Fruit fly (Drosophila melanogaster) whole organism, larva: ENCODE results near the gene CG31827.
"Not testable (repeated sequence)": the region's sequence is repeated elsewhere in the genome, so short reads cannot be mapped to it uniquely, and the experiment has no call there.

Experiments used
- noc ChIP-seq: fragments of 200-800 bp; sonication (Bioruptor generic); optimal IDR thresholded peaks from 3 replicates; lab custom pipeline; 2019; ENCODE audit warnings: missing biosample characterization, mild to moderate bottlenecking, missing genetic modification characterization, moderate library complexity

CG31827 gene

DNA sequence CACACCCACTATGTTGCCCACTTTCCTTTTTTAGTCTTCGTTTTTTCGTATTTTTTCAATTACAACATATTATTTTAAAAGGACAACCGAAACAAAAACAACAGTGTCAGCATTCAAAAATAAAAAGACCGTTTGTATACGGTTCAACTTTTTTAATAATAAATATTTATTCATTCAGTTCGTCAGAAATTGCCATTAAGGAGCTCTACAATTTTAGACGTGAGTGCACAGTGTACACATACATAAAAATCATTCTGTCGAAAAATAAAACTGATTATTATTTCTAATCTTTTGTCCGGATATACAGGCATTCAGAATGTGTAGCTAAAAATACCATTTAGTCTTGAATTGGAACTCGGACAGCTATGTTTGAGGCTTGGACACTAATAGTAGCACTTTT lies at the start of gene CG31827:
Gene CG31827 (plus strand): TSS at position 301 of the 400 bp plus-strand sequence.
- TF ChIP-seq noc (tag; lab: Kevin White, UChicago), result not testable (repeated sequence)

- TF ChIP-seq noc (tag; lab: Kevin White, UChicago), result not testable (repeated sequence)
These were observed 45.6 kb upstream of the CG31827 start, which contains the start of gene CG44141 for dm6 chr2L:15659374-15659773. Gene CG44141 (minus strand): TSS chr2L:15659474.

dm6 chr2L:15660741-15661140 lies 44.2 kb upstream of the CG31827 start, which contains the start of gene CG18477:
Gene CG18477 (plus strand): TSS chr2L:15661041.
- TF ChIP-seq noc (tag; lab: Kevin White, UChicago), result not testable (repeated sequence)

DNA sequence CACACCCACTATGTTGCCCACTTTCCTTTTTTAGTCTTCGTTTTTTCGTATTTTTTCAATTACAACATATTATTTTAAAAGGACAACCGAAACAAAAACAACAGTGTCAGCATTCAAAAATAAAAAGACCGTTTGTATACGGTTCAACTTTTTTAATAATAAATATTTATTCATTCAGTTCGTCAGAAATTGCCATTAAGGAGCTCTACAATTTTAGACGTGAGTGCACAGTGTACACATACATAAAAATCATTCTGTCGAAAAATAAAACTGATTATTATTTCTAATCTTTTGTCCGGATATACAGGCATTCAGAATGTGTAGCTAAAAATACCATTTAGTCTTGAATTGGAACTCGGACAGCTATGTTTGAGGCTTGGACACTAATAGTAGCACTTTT lies 35.1 kb upstream of the CG31827 start, which contains the start of gene CG18478:
Gene CG18478 (plus strand): TSS at position 301 of the 400 bp plus-strand sequence.
- not testable (repeated sequence) for TF ChIP-seq noc (tag; lab: Kevin White, UChicago)

DNA sequence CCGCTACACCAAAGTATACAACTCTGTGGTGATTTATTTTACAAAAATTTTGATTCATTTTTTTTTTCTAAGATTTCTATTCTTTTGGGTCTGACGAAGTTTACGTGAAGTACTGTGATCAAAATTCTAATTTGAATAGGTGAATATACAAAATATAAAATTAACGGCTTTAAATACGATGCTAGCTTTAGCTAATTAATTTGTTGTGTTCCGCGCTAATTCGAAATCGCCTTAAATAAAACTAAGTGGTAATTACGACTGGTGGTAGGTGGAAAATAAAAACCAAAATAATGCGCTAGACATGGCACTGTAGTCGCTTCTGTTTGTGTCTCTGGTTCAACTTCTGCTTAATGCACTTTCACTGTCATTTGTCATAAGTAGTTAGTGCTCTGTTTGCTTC lies 29.0 kb upstream of the CG31827 start, which contains the start of gene CG43923:
Gene CG43923 (minus strand): TSS at position 101 of the 400 bp plus-strand sequence.
- not testable (repeated sequence) for TF ChIP-seq noc (tag; lab: Kevin White, UChicago)

DNA sequence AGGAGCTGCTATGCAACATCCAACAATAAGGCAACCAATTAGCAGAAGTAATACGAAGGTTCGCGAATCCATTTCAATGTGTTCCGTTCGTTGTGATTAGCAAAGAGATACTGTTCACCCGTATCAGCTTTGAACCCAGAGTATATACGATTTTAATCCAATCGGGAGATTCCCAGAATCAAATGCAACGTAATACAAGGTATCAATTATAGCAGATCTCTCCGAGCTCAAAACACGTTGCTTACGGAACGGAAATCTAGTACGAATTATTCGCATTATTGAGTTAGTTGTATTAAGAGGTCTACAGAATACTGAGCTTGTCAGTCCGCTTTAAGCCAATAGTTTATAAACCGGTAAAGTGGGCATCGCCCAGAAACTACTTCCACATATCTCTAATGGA lies 10.6 kb upstream of the CG31827 start, which contains the start of gene CG44140:
Gene CG44140 (minus strand): TSS at position 101 of the 400 bp plus-strand sequence.
- not testable (repeated sequence) for TF ChIP-seq noc (tag; lab: Kevin White, UChicago)

- not testable (repeated sequence) for TF ChIP-seq noc (tag; lab: Kevin White, UChicago)
These were observed 9.2 kb upstream of the CG31827 start, which contains the start of gene CG31780 for dm6 chr2L:15695738-15696137. Gene CG31780 (plus strand): TSS chr2L:15696038.

DNA sequence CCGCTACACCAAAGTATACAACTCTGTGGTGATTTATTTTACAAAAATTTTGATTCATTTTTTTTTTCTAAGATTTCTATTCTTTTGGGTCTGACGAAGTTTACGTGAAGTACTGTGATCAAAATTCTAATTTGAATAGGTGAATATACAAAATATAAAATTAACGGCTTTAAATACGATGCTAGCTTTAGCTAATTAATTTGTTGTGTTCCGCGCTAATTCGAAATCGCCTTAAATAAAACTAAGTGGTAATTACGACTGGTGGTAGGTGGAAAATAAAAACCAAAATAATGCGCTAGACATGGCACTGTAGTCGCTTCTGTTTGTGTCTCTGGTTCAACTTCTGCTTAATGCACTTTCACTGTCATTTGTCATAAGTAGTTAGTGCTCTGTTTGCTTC lies 6.0 kb downstream of the CG31827 start, which contains the start of gene CG43924:
Gene CG43924 (minus strand): TSS at position 101 of the 400 bp plus-strand sequence.
- TF ChIP-seq noc (tag; lab: Kevin White, UChicago), result not testable (repeated sequence)

DNA sequence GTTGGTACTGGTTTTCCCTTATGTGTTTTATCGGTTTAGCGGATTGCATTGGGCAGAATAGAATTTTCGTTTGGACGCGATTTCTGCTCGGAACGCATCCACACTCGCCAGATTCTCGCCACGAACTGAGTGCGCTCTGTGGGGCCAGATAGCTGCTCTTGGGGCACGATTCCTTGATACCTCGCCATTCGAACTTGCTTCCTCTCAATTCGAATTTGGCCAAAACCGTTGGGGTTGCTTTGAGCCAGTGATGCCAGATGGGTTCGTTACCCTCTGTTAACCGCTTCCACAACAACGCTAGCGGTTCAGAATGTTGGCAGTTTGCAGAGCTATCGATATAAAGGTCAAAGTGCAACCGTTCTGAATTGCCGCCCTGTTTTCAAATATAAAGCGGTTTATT lies 13.2 kb downstream of the CG31827 start, which contains the start of gene stol:
Gene stol (minus strand): TSS at position 101 of the 400 bp plus-strand sequence.
- not testable (repeated sequence) for TF ChIP-seq noc (tag; lab: Kevin White, UChicago)

DNA sequence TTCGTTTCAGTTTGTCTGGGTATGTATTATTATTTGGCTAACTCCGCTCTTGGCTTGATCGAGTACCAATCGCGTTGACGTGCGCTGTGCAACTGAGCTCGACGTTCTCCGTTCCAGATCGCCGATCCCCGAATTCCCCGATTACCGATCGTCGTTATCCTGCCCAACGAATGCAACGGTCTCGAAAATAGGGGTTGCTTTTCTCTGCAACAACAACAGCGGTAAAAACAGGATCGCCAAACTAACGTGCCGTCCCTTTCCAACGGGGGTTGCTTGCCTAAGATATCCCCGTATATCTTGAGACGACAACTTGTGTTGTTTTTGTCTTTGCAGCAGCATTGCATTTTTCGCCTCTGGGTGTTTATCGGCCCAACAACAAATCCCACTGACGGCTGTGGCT lies 26.7 kb downstream of the CG31827 start:
- no peak for TF ChIP-seq noc (tag; lab: Kevin White, UChicago)

DNA sequence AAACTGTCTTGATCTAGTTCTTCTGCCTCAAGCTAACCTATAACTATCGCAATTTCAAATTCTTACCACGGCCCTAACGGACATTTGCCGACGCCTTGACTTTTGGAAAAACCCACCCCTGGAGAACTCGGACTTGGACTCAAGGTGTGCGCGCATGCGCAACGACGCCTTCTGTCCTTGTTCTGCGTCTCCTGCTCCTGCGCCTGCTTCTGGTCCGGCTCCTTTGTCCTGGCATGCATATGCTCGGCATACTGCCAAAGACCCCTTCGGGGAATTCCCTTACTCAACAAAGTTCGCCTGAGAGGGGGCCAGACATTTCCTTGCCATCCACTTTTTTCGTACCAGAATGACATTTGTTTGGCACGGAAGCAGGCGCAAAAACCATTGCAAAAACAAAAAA lies 30.9 kb downstream of the CG31827 start:
- TF ChIP-seq noc (tag; lab: Kevin White, UChicago), result no peak

DNA sequence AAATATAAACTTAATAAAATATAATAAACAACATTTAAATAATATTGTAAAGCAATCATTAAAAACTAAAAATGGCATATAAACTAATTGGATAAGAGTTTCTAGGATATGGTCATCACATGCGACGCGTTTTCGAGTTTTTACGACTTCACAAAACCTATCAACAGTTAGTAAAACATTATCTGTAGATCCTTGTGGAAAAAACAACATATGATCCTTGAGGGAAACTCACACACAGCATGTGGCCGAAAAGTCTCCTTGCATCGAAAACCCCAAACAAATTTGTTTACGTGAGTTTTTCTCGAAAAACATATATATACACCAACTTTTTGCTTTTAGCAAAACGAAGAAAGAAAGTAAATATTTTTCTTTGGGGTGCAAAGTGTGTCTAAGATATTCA lies 35.9 kb downstream of the CG31827 start:
- TF ChIP-seq noc (tag; lab: Kevin White, UChicago), result no peak

- TF ChIP-seq noc (tag; lab: Kevin White, UChicago), result no peak
These were observed 36.4 kb downstream of the CG31827 start for dm6 chr2L:15741418-15741817.

DNA sequence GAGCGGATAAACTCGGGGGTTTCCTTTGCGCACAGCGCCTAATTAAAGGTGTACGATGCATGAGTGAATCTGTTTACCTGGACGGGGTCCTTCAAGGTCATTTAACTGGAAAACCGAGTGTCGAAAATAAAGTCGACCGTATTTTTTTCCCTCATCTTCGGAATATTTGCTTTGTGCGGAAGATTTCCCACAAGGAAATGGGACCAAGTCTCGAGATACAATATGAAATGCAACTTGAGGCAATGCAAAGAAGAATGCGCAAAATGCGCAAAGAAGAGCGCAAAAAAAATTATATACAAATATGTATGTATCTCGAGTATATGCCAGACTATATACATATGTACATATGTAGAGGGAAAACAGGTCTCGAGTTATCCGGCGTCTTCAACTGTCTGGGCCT lies 38.0 kb downstream of the CG31827 start:
- no peak for TF ChIP-seq noc (tag; lab: Kevin White, UChicago)

DNA sequence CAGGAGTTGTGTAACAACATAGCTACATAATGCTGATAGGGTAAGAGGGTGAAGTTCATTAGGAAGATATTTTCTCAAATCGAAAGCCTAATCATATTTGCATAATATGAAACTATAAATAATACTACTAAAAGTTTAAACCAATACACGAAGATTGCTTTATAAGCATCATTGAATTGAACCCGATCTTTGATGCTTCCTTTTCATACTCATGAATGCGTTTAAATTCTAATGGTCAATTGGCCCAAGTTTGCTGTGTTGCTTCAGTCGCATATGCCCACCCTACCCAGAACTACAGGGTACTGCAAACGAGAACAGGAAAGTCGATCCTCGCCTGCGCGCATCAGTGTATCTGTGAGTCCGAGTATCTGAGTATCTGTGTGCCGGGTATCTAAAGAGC lies 38.6 kb downstream of the CG31827 start:
- no peak for TF ChIP-seq noc (tag; lab: Kevin White, UChicago)

DNA sequence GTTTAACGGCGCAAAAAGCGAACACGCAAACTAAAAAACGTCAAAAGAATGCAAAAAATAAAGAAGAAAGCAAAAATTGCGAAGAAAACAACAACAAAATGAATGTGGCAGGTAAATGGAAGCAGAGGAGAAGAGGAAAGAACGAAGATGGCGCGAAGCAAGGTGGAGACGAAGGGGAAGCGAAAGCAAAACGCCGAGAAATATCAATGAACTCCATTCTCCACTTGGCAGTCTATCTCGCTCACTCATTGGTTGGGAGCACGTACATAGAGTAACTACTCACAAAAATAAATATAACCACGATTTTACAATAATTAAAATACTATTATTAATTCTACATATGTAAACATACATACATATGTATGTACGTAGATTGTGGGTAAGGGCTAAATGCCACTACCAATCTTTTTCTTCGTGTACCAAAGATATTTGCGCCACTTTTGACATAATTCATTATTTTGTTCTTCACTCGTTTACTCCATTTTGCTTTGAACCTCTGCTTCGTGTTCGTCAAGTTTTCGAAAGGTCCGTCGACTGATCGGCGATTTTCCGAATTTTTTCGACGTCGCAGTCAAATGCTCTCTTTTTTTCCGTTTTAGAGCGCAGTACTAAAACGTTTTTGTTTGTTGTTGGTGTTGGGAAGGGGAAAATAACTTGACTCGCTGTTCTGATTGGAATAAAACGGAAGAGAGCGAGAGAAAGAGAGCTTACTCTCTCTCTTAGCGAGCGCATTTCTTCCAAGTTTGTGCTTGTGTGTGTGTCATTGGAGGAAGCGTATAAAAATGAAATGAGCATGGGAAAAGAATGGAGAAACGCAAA lies 40.3 kb downstream of the CG31827 start:
- TF ChIP-seq noc (tag; lab: Kevin White, UChicago), result no peak
